Worm (Caenorhabditis elegans) whole organism, L4/young adult: ENCODE data around the gene gck-2.

Experiments
- W03F9.2 ChIP-seq: fragments of 150-350 bp; optimal IDR thresholded peaks from 2 replicates; lab custom pipeline; 2014; ENCODE audit warnings: missing biosample characterization, missing genetic modification characterization
- dao-5 ChIP-seq: sonication (generic microtip); optimal IDR thresholded peaks from 2 replicates; lab custom pipeline; 2016; ENCODE audit warnings: missing genotype, missing genetic modification characterization, moderate library complexity, missing compliant biosample characterization
- him-1 ChIP-seq: sonication (generic microtip); optimal IDR thresholded peaks from 2 replicates; lab custom pipeline; 2016; ENCODE audit warnings: missing genotype, missing genetic modification reagents, missing genetic modification characterization, missing compliant biosample characterization

The gck-2 gene

DNA sequence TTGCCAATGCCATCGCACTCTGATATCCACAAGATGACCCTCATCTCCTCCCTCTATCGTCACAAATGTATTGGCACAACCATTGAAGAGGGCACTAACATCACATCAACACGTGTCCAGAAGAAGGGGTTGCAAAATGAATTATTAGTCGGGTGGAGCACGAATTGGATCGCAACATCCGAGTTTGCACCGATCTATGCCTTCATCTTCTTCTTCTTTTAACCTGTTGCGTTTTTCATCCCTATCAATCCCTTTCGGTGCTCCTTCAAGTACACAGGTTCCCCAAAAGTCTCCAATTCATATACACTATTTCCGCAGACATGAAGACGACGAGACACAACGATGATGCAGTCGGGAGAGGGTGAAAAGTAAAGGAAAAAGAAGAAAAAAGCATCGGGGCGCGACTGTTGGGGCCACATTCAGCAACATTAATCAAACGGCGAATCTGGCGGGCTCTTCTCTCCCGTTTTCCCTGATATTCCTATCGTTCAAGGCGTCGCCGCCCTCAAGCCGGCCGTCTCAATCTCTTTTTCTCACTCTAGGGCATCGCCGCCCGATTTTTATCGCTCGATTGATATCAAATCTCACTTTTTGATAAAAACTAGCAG is 40.9 kb downstream of the gck-2 start:
- no peak for TF ChIP-seq W03F9.2 (tag; lab: Kevin White, UChicago)

DNA sequence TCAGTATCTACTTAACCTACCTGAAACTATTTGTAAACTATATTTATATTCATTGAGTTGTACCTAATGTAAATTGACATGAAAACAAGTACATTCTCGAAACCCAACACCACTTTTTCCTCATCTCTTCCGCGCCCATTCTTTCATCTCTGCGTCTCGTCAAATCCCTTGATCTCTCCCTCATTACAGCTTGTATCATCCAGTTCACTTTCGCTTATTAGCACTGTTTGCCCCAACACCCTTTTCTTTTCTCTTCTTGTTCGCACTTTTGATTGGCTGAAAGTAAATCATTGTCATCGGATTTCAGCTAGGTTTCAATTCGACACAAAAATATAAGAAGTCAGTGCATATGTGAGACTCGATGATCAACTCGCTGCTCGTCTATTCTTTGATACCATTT is 47.7 kb downstream of the gck-2 start, which contains the start of gene T25F10.3:
TSS of gene T25F10.3 (plus strand) at position 308 of the 400 bp plus-strand sequence.
- no peak for TF ChIP-seq W03F9.2 (tag; lab: Kevin White, UChicago)
- TF ChIP-seq him-1 (tag; lab: Kevin White, UChicago), result no peak
- TF ChIP-seq dao-5, result no peak
